Worm (Caenorhabditis elegans): ENCODE measurements around the gene oac-59.

oac-59 gene

ce11 chrIV:12275892-12276291, 25.2 kb downstream of the oac-59 start, which contains the start of gene vps-8:
Gene vps-8, minus strand, starts transcription at chrIV:12275992.
- TF ChIP-seq lin-32 (GFP tag; optimal IDR thresholded peaks at IDR 0.05) (no peak), ceh-43 (GFP tag; optimal IDR thresholded peaks at IDR 0.05) (no peak), ztf-11 (tag; optimal IDR thresholded peaks at IDR 0.05) (no peak), drap-1 (GFP tag; optimal IDR thresholded peaks at IDR 0.05) (no peak), nhr-237 (tag; optimal IDR thresholded peaks at IDR 0.05) (no peak), zip-8 (tag; optimal IDR thresholded peaks at IDR 0.05) (no peak), elt-1 (tag; optimal IDR thresholded peaks at IDR 0.05; ENCODE audit: borderline replicate concordance, insufficient read depth) (no peak)

ce11 chrIV:12274365-12274764, 26.7 kb downstream of the oac-59 start:
- TF ChIP-seq nhr-28 (tag; optimal IDR thresholded peaks at IDR 0.05) = no peak

ce11 chrIV:12270392-12270791, 30.7 kb downstream of the oac-59 start, which contains the start of gene C42C1.3:
Gene C42C1.3, minus strand, starts transcription at chrIV:12270492.
- TF ChIP-seq lsy-2 (tag; optimal IDR thresholded peaks at IDR 0.05) = no peak
- TF ChIP-seq lin-13 (tag; optimal IDR thresholded peaks at IDR 0.05) = no peak

ce11 chrIV:12268272-12269045, 32.6 kb downstream of the oac-59 start, which contains the start of the genes ppm-1.H and rpl-34:
Gene ppm-1.H, minus strand, starts transcription at chrIV:12268322.
Gene rpl-34, plus strand, starts transcription at chrIV:12268995.
- TF ChIP-seq lin-13 (tag; optimal IDR thresholded peaks at IDR 0.05) (peak; percentile 61), unc-62 (GFP tag; optimal IDR thresholded peaks at IDR 0.05) (peak; percentile 37), unc-120 (tag; optimal IDR thresholded peaks at IDR 0.05; ENCODE audit: poor library complexity, severe bottlenecking) (peak; percentile 73), cnd-1 (tag; optimal IDR thresholded peaks at IDR 0.05) (no peak), lsy-2 (tag; optimal IDR thresholded peaks at IDR 0.05) (peak; percentile 96), ceh-83 (GFP tag; optimal IDR thresholded peaks at IDR 0.05) (no peak), ceh-43 (GFP tag; optimal IDR thresholded peaks at IDR 0.05) (peak; percentile 52), ztf-11 (tag; optimal IDR thresholded peaks at IDR 0.05) (no peak), elt-1 (tag; optimal IDR thresholded peaks at IDR 0.05; ENCODE audit: borderline replicate concordance, insufficient read depth) (no peak), nhr-76 (tag; optimal IDR thresholded peaks at IDR 0.05) (no peak), lin-32 (GFP tag; optimal IDR thresholded peaks at IDR 0.05) (no peak), sem-2 (GFP tag; optimal IDR thresholded peaks at IDR 0.05) (no peak), sptf-1 (tag; optimal IDR thresholded peaks at IDR 0.05) (no peak), hlh-1 (tag; optimal IDR thresholded peaks at IDR 0.05) (peak; percentile 92), ceh-39 (tag; optimal IDR thresholded peaks at IDR 0.05) (peak; percentile 45), unc-39 (tag; optimal IDR thresholded peaks at IDR 0.05) (no peak), nhr-28 (tag; optimal IDR thresholded peaks at IDR 0.05) (no peak), ham-2 (GFP tag; optimal IDR thresholded peaks at IDR 0.05) (peak; percentile 65), pha-4 (tag; optimal IDR thresholded peaks at IDR 0.05) (peak; percentile 40), mep-1 (tag; optimal IDR thresholded peaks at IDR 0.05) (peak; percentile 71), blmp-1 (tag; optimal IDR thresholded peaks at IDR 0.05) (no peak), nhr-2 (tag; optimal IDR thresholded peaks at IDR 0.05) (no peak), mls-2 (tag; optimal IDR thresholded peaks at IDR 0.05) (no peak), zip-8 (tag; optimal IDR thresholded peaks at IDR 0.05) (no peak), nhr-237 (tag; optimal IDR thresholded peaks at IDR 0.05) (peak; percentile 58), bed-3 (GFP tag; optimal IDR thresholded peaks at IDR 0.05) (no peak), elt-3 (tag; optimal IDR thresholded peaks at IDR 0.05) (no peak), ces-1 (GFP tag; optimal IDR thresholded peaks at IDR 0.05) (peak; percentile 73), mab-5 (tag; optimal IDR thresholded peaks at IDR 0.05) (no peak), flh-1 (GFP tag; optimal IDR thresholded peaks at IDR 0.05) (no peak), snpc-4 (tag; optimal IDR thresholded peaks at IDR 0.05) (no peak), drap-1 (GFP tag; optimal IDR thresholded peaks at IDR 0.05) (no peak), nhr-12 (tag; optimal IDR thresholded peaks at IDR 0.05) (no peak), tbx-8 (GFP tag; optimal IDR thresholded peaks at IDR 0.05) (no peak), M03D4.4 (tag; optimal IDR thresholded peaks at IDR 0.05) (no peak)

All from whole organism, mixed stage, embryonic.